Fruit fly (Drosophila melanogaster): ENCODE results near the gene grn.

grn gene

dm6 chr3R:8139854-8140402, 41.3 kb downstream of the grn start:
- TF ChIP-seq CG17801 (GFP tag; optimal IDR thresholded peaks at IDR 0.05; ENCODE audit: partially characterized antibody) = no peak

dm6 chr3R:8139326-8139725, 41.9 kb downstream of the grn start:
- peak; percentile 5 for TF ChIP-seq CG17801 (GFP tag; optimal IDR thresholded peaks at IDR 0.05; ENCODE audit: partially characterized antibody)

dm6 chr3R:8138095-8138494, 43.1 kb downstream of the grn start:
- TF ChIP-seq CG17801 (GFP tag; optimal IDR thresholded peaks at IDR 0.05; ENCODE audit: partially characterized antibody) = no peak

dm6 chr3R:8134544-8134943, 46.7 kb downstream of the grn start:
- no peak for TF ChIP-seq CG17801 (GFP tag; optimal IDR thresholded peaks at IDR 0.05; ENCODE audit: partially characterized antibody)

dm6 chr3R:8132398-8132797, 48.8 kb downstream of the grn start:
- no peak for TF ChIP-seq CG17801 (GFP tag; optimal IDR thresholded peaks at IDR 0.05; ENCODE audit: partially characterized antibody)

- TF ChIP-seq CG17801 (GFP tag; optimal IDR thresholded peaks at IDR 0.05; ENCODE audit: partially characterized antibody) = no peak
Measured at dm6 chr3R:8127151-8127690, 54.0 kb downstream of the grn start.

- TF ChIP-seq CG17801 (GFP tag; optimal IDR thresholded peaks at IDR 0.05; ENCODE audit: partially characterized antibody) = peak; percentile 53
Measured at dm6 chr3R:8126316-8127150, 54.7 kb downstream of the grn start, which contains the start of the genes CG9667 and Arl8. CG9667 (minus strand) TSS chr3R:8126357. Arl8 (plus strand) TSS chr3R:8126605.

- TF ChIP-seq CG17801 (GFP tag; optimal IDR thresholded peaks at IDR 0.05; ENCODE audit: partially characterized antibody) = no peak
Measured at dm6 chr3R:8122198-8122970, 58.9 kb downstream of the grn start, which contains the start of gene CG7878. CG7878 (plus strand) TSS chr3R:8122725.

dm6 chr3R:8120338-8120662, 60.9 kb downstream of the grn start:
- no peak for TF ChIP-seq CG17801 (GFP tag; optimal IDR thresholded peaks at IDR 0.05; ENCODE audit: partially characterized antibody)

dm6 chr3R:8119457-8120337, 61.5 kb downstream of the grn start:
- TF ChIP-seq CG17801 (GFP tag; optimal IDR thresholded peaks at IDR 0.05; ENCODE audit: partially characterized antibody) = peak; percentile 85

dm6 chr3R:8118781-8119456, 62.3 kb downstream of the grn start:
- no peak for TF ChIP-seq CG17801 (GFP tag; optimal IDR thresholded peaks at IDR 0.05; ENCODE audit: partially characterized antibody)

dm6 chr3R:8118062-8118461, 63.2 kb downstream of the grn start:
- TF ChIP-seq CG17801 (GFP tag; optimal IDR thresholded peaks at IDR 0.05; ENCODE audit: partially characterized antibody) = no peak

- TF ChIP-seq CG17801 (GFP tag; optimal IDR thresholded peaks at IDR 0.05; ENCODE audit: partially characterized antibody) = no peak
Measured at dm6 chr3R:8115951-8116611, 65.2 kb downstream of the grn start.
